Fruit fly (Drosophila melanogaster) whole organism, adult: Measurements from ENCODE around the gene dpp.

Experiments
- CG14711 ChIP-seq: fragments of 200-800 bp; sonication (Bioruptor generic); optimal IDR thresholded peaks from 2 replicates; lab custom pipeline; 2018; ENCODE audit warnings: missing biosample characterization, mild to moderate bottlenecking, missing genetic modification characterization, moderate library complexity
- CG1620 ChIP-seq: fragments of 200-800 bp; sonication (Bioruptor generic); optimal IDR thresholded peaks from 2 replicates; lab custom pipeline; 2016; ENCODE audit warnings: missing biosample characterization, missing genetic modification characterization
- Mnt ChIP-seq: fragments of 200-800 bp; sonication (Bioruptor generic); optimal IDR thresholded peaks from 2 replicates; lab custom pipeline; 2016; ENCODE audit warnings: missing biosample characterization, mild to moderate bottlenecking, missing genetic modification characterization
- kay ChIP-seq: fragments of 200-800 bp; sonication (Bioruptor generic); peaks from one replicate; lab custom pipeline; 2016; ENCODE audit warnings: missing biosample characterization, missing genetic modification characterization, borderline replicate concordance
- ovo ChIP-seq: fragments of 200-800 bp; sonication (Bioruptor generic); optimal IDR thresholded peaks from 2 replicates; lab custom pipeline; 2016; ENCODE audit warnings: missing biosample characterization, missing genetic modification characterization
- toe ChIP-seq: fragments of 200-800 bp; sonication (Bioruptor generic); optimal IDR thresholded peaks from 2 replicates; lab custom pipeline; 2016; ENCODE audit warnings: missing biosample characterization, missing genetic modification characterization

DNA sequence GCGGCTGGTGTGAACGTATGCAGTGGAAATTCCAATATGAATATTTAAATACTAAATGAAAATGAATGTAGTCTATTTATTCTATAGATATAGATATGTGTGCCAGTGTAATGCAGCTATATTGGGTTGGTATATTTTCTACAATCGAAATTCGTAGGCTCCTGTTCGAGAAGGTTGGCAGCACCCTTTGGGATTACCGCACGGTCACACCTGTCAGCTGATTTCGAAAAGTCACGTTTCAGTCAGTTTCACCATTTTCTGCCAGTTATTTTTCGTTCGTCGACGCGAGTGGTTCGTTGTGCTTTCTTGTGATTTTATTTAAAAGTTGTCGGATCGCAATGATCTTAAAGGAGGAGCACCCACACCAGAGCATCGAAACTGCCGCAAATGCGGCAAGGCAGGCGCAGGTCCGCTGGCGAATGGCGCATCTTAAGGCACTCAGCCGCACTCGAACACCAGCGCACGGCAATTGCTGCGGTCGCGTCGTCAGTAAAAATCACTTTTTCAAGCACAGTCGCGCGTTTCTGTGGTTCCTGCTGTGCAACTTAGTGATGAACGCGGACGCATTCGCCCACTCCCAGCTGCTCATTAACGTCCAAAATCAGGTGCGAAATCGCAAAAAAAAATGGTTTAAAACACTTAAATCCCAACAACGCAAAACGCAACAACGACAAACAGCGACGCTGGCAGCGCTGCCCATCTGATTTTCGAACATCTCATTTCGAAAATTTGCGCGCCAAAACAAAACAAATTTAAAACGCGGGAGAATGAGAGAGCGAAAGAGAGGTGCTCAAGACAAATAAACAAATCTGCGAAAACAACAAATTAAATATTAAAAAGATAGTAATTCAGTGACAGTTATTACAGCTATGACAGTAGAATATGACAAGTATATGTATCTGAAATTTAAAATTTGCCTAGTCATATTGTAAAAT lies 64.8 kb downstream of the dpp start, which contains the start of gene oaf:
- TF ChIP-seq CG14711 (tag; lab: Kevin White, UChicago) (peak; percentile 38), kay (GFP tag; lab: Kevin White, UChicago) (no peak), toe (peak; percentile 64), ovo (peak; percentile 28), CG1620 (GFP tag; lab: Kevin White, UChicago) (peak; percentile 70), Mnt (GFP tag; lab: Kevin White, UChicago) (peak; percentile 72)
